Fruit fly (Drosophila melanogaster) whole organism, embryonic: ENCODE results near the gene Hsp60B.

Source experiments
- Ada2b ChIP-seq: fragments of 200-800 bp; sonication (Bioruptor generic); IDR thresholded peaks from 2 replicates; pipeline ENCODE4 v1.3.6; 2022; ENCODE audit warnings: missing biosample characterization, missing genetic modification characterization
- Aef1 ChIP-seq: fragments of 200-800 bp; sonication (Bioruptor generic); IDR thresholded peaks from 3 replicates; pipeline ENCODE4 v1.3.6; 2022; ENCODE audit warnings: missing biosample characterization, missing genetic modification characterization
- CG10147 ChIP-seq: fragments of 200-800 bp; sonication (Bioruptor generic); optimal IDR thresholded peaks from 2 replicates; lab custom pipeline; 2019; ENCODE audit warnings: missing biosample characterization, mild to moderate bottlenecking, missing genetic modification characterization, moderate library complexity
- CG10209 ChIP-seq: fragments of 200-800 bp; sonication (Bioruptor generic); optimal IDR thresholded peaks from 3 replicates; lab custom pipeline; 2017; ENCODE audit warnings: missing biosample characterization, mild to moderate bottlenecking, missing genetic modification characterization, missing genetic modification reagents
- CG10543 ChIP-seq: fragments of 200-800 bp; sonication (Bioruptor generic); optimal IDR thresholded peaks from 3 replicates; lab custom pipeline; 2017; ENCODE audit warnings: missing biosample characterization, mild to moderate bottlenecking, missing genetic modification characterization, moderate library complexity
- CG10565 ChIP-seq: fragments of 200-800 bp; sonication (Bioruptor generic); optimal IDR thresholded peaks from 3 replicates; lab custom pipeline; 2016; ENCODE audit warnings: missing biosample characterization, mild to moderate bottlenecking, missing genetic modification characterization
- CG11398 ChIP-seq: fragments of 200-800 bp; sonication (Bioruptor generic); optimal IDR thresholded peaks from 2 replicates; lab custom pipeline; 2016; ENCODE audit warnings: missing biosample characterization, missing genetic modification characterization
- CG12155 ChIP-seq: fragments of 200-800 bp; sonication (Bioruptor generic); optimal IDR thresholded peaks from 3 replicates; lab custom pipeline; 2016; ENCODE audit warnings: missing biosample characterization, missing genetic modification characterization
- CG13424 ChIP-seq: fragments of 200-800 bp; sonication (Bioruptor generic); optimal IDR thresholded peaks from 2 replicates; lab custom pipeline; 2019; ENCODE audit warnings: missing biosample characterization, mild to moderate bottlenecking, missing genetic modification characterization, moderate library complexity
- CG13775 ChIP-seq: fragments of 200-800 bp; sonication (Bioruptor generic); optimal IDR thresholded peaks from 3 replicates; lab custom pipeline; 2017; ENCODE audit warnings: missing biosample characterization, mild to moderate bottlenecking, missing genetic modification characterization
- CG1602 ChIP-seq: fragments of 200-800 bp; sonication (Bioruptor generic); optimal IDR thresholded peaks from 3 replicates; lab custom pipeline; 2016; ENCODE audit warnings: missing biosample characterization, missing genetic modification characterization
- CG16779 ChIP-seq: fragments of 200-800 bp; sonication (Bioruptor generic); IDR thresholded peaks from 2 replicates; pipeline ENCODE4 v1.3.6; 2022; ENCODE audit warnings: missing biosample characterization, missing genetic modification characterization
- CG16815 ChIP-seq: fragments of 200-800 bp; sonication (Bioruptor generic); optimal IDR thresholded peaks from 3 replicates; lab custom pipeline; 2017; ENCODE audit warnings: missing biosample characterization, mild to moderate bottlenecking, missing genetic modification characterization
- CG17359 ChIP-seq: fragments of 200-800 bp; sonication (Bioruptor generic); optimal IDR thresholded peaks from 3 replicates; lab custom pipeline; 2018; ENCODE audit warnings: missing biosample characterization, mild to moderate bottlenecking, missing genetic modification characterization, moderate library complexity
- CG17568 ChIP-seq: fragments of 200-800 bp; sonication (Bioruptor generic); optimal IDR thresholded peaks from 2 replicates; lab custom pipeline; 2018; ENCODE audit warnings: missing biosample characterization, mild to moderate bottlenecking, missing genetic modification characterization, moderate library complexity
- CG17802 ChIP-seq: fragments of 200-800 bp; sonication (Bioruptor generic); optimal IDR thresholded peaks from 2 replicates; lab custom pipeline; 2018; ENCODE audit warnings: missing biosample characterization, mild to moderate bottlenecking, missing genetic modification characterization, moderate library complexity
- CG1792 ChIP-seq: fragments of 200-800 bp; sonication (Bioruptor generic); optimal IDR thresholded peaks from 2 replicates; lab custom pipeline; 2016; ENCODE audit warnings: missing biosample characterization, missing genetic modification characterization
- CG18262 ChIP-seq: fragments of 200-800 bp; optimal IDR thresholded peaks from 3 replicates; lab custom pipeline; 2019; ENCODE audit warnings: missing biosample characterization, mild to moderate bottlenecking, missing genetic modification characterization, moderate library complexity
- CG31365 ChIP-seq: fragments of 200-800 bp; sonication (Bioruptor generic); optimal IDR thresholded peaks from 2 replicates; lab custom pipeline; 2018; ENCODE audit warnings: missing biosample characterization, mild to moderate bottlenecking, missing genetic modification characterization
- CG33213 ChIP-seq: fragments of 200-800 bp; sonication (Bioruptor generic); optimal IDR thresholded peaks from 3 replicates; lab custom pipeline; 2016; ENCODE audit warnings: missing biosample characterization, missing genetic modification characterization
- CG34422 ChIP-seq: fragments of 200-800 bp; sonication (Bioruptor generic); IDR thresholded peaks from 3 replicates; pipeline ENCODE4 v1.3.6; 2022; ENCODE audit warnings: missing biosample characterization, missing genetic modification characterization
- CG42726 ChIP-seq: fragments of 200-800 bp; sonication (Bioruptor generic); IDR thresholded peaks from 2 replicates; pipeline ENCODE4 v1.3.6; 2022; ENCODE audit warnings: missing biosample characterization, missing genetic modification characterization; ENCODE audit not compliant: partially characterized antibody
- CG4854 ChIP-seq: fragments of 200-800 bp; sonication (Bioruptor generic); optimal IDR thresholded peaks from 2 replicates; lab custom pipeline; 2016; ENCODE audit warnings: missing biosample characterization, missing genetic modification characterization, inconsistent platforms
- CG5953 ChIP-seq: fragments of 200-800 bp; sonication (Bioruptor generic); IDR thresholded peaks from 2 replicates; pipeline ENCODE4 v1.3.6; 2022; ENCODE audit warnings: missing biosample characterization, missing genetic modification characterization
- CG7786 ChIP-seq: fragments of 200-800 bp; sonication (Bioruptor generic); optimal IDR thresholded peaks from 2 replicates; lab custom pipeline; 2016; ENCODE audit warnings: missing biosample characterization, missing genetic modification characterization
- CG8765 ChIP-seq: fragments of 200-800 bp; sonication (Bioruptor generic); IDR thresholded peaks from 2 replicates; pipeline ENCODE4 v1.3.6; 2022; ENCODE audit warnings: missing biosample characterization, missing genetic modification characterization
- Doc3 ChIP-seq: fragments of 200-800 bp; sonication (Bioruptor generic); IDR thresholded peaks from 3 replicates; pipeline ENCODE4 v1.3.6; 2022; ENCODE audit warnings: missing biosample characterization, missing genetic modification characterization; ENCODE audit not compliant: partially characterized antibody
- Max ChIP-seq: fragments of 200-800 bp; sonication (Bioruptor generic); optimal IDR thresholded peaks from 2 replicates; lab custom pipeline; 2016; ENCODE audit warnings: missing biosample characterization, mild to moderate bottlenecking, missing genetic modification characterization
- Optix ChIP-seq: fragments of 200-800 bp; sonication (Bioruptor generic); IDR thresholded peaks from 3 replicates; pipeline ENCODE4 v1.3.6; 2022; ENCODE audit warnings: missing biosample characterization, missing genetic modification characterization
- Six4 ChIP-seq: fragments of 200-800 bp; sonication (Bioruptor generic); optimal IDR thresholded peaks from 2 replicates; lab custom pipeline; 2016; ENCODE audit warnings: missing biosample characterization, missing genetic modification characterization
- Sry-β ChIP-seq: fragments of 200-800 bp; sonication (Bioruptor generic); optimal IDR thresholded peaks from 2 replicates; lab custom pipeline; 2018; ENCODE audit warnings: missing biosample characterization, mild to moderate bottlenecking, missing genetic modification characterization, moderate library complexity
- TFAM ChIP-seq: fragments of 200-800 bp; sonication (Bioruptor generic); optimal IDR thresholded peaks from 2 replicates; lab custom pipeline; 2017; ENCODE audit warnings: missing biosample characterization, missing genetic modification characterization, inconsistent platforms
- Tbp ChIP-seq: fragments of >200 bp; optimal IDR thresholded peaks from 2 replicates; lab custom pipeline; 2018; ENCODE audit warnings: missing biosample characterization, missing genetic modification characterization
- amos ChIP-seq: fragments of 200-800 bp; sonication (Bioruptor generic); IDR thresholded peaks from 2 replicates; pipeline ENCODE4 v1.3.6; 2022; ENCODE audit warnings: missing biosample characterization, missing genetic modification characterization; ENCODE audit not compliant: partially characterized antibody
- ato ChIP-seq: fragments of 200-800 bp; sonication (Bioruptor generic); IDR thresholded peaks from 2 replicates; pipeline ENCODE4 v1.3.6; 2022; ENCODE audit warnings: missing biosample characterization, missing genetic modification characterization; ENCODE audit not compliant: partially characterized antibody
- cad ChIP-seq: fragments of >200 bp; optimal IDR thresholded peaks from 2 replicates; lab custom pipeline; 2017; ENCODE audit warnings: missing biosample characterization, missing genetic modification characterization
- chinmo ChIP-seq: fragments of 200-800 bp; sonication (Bioruptor generic); IDR thresholded peaks from 4 replicates; pipeline ENCODE4 v1.3.6; 2022; ENCODE audit warnings: missing biosample characterization, missing genetic modification characterization; ENCODE audit not compliant: partially characterized antibody
- dmrt99B ChIP-seq: fragments of 200-800 bp; sonication (Bioruptor generic); optimal IDR thresholded peaks from 2 replicates; lab custom pipeline; 2018; ENCODE audit warnings: missing biosample characterization, mild to moderate bottlenecking, missing genetic modification characterization, moderate library complexity
- gcm ChIP-seq: fragments of 200-800 bp; sonication (Bioruptor generic); optimal IDR thresholded peaks from 2 replicates; lab custom pipeline; 2019; ENCODE audit warnings: missing biosample characterization, mild to moderate bottlenecking, missing genetic modification characterization, moderate library complexity
- hbn ChIP-seq: fragments of 200-800 bp; sonication (Bioruptor generic); IDR thresholded peaks from 2 replicates; pipeline ENCODE4 v1.3.6; 2022; ENCODE audit warnings: missing biosample characterization, missing genetic modification characterization; ENCODE audit not compliant: partially characterized antibody
- her ChIP-seq: fragments of 200-800 bp; sonication (Bioruptor generic); optimal IDR thresholded peaks from 2 replicates; lab custom pipeline; 2016; ENCODE audit warnings: missing biosample characterization, missing genetic modification characterization
- inv ChIP-seq: fragments of 200-800 bp; sonication (Bioruptor generic); IDR thresholded peaks from 2 replicates; pipeline ENCODE4 v1.3.6; 2022; ENCODE audit warnings: missing biosample characterization, missing genetic modification characterization; ENCODE audit not compliant: partially characterized antibody
- mam ChIP-seq: fragments of 200-800 bp; sonication (Bioruptor generic); optimal IDR thresholded peaks from 3 replicates; lab custom pipeline; 2016; ENCODE audit warnings: missing biosample characterization, missing genetic modification characterization
- nmo ChIP-seq: fragments of 200-800 bp; sonication (Bioruptor generic); optimal IDR thresholded peaks from 2 replicates; lab custom pipeline; 2018; ENCODE audit warnings: missing biosample characterization, mild to moderate bottlenecking, missing genetic modification characterization, moderate library complexity
- ro ChIP-seq: fragments of 200-800 bp; sonication (Bioruptor generic); IDR thresholded peaks from 2 replicates; pipeline ENCODE4 v1.3.6; 2022; ENCODE audit warnings: missing biosample characterization, missing genetic modification characterization
- sens-2 ChIP-seq: fragments of 200-800 bp; sonication (Bioruptor generic); IDR thresholded peaks from 2 replicates; pipeline ENCODE4 v1.3.6; 2022; ENCODE audit warnings: missing biosample characterization, missing genetic modification characterization
- stc ChIP-seq: fragments of 200-800 bp; sonication (Bioruptor generic); IDR thresholded peaks from 2 replicates; pipeline ENCODE4 v1.3.6; 2022; ENCODE audit warnings: missing biosample characterization, missing genetic modification characterization
- twi ChIP-seq: fragments of 200-800 bp; optimal IDR thresholded peaks from 2 replicates; lab custom pipeline; 2019; ENCODE audit warnings: missing biosample characterization, mild to moderate bottlenecking, missing genetic modification characterization, moderate library complexity
- unc-4 ChIP-seq: fragments of 200-800 bp; sonication (Bioruptor generic); IDR thresholded peaks from 2 replicates; pipeline ENCODE4 v1.3.6; 2022; ENCODE audit warnings: missing biosample characterization, missing genetic modification characterization; ENCODE audit not compliant: partially characterized antibody
- wek ChIP-seq: fragments of 200-800 bp; sonication (Bioruptor generic); optimal IDR thresholded peaks from 3 replicates; lab custom pipeline; 2018; ENCODE audit warnings: missing biosample characterization, mild to moderate bottlenecking, missing genetic modification characterization, moderate library complexity

The Hsp60B gene

dm6 chr2L:718280-718871, 9.8 kb upstream of the Hsp60B start (continued):
- no peak for TF ChIP-seq CG13424 (tag; lab: Kevin White, UChicago)
- no peak for TF ChIP-seq CG31365
- no peak for TF ChIP-seq CG13775
- no peak for TF ChIP-seq CG10147 (GFP tag; lab: Kevin White, UChicago)
- TF ChIP-seq chinmo (GFP tag; lab: Robert Waterston, UW): 0 out of 4 replicates have a peak, but pooled peaks have one; percentile 62
- no peak for TF ChIP-seq ato (GFP tag; lab: Robert Waterston, UW)
- TF ChIP-seq nmo (GFP tag; lab: Kevin White, UChicago): no peak
- TF ChIP-seq CG10565 (GFP tag; lab: Kevin White, UChicago): no peak
- peak; percentile 44 for TF ChIP-seq CG7786 (GFP tag; lab: Kevin White, UChicago)
- TF ChIP-seq mam: peak; percentile 27
- no peak for TF ChIP-seq CG4854 (GFP tag; lab: Kevin White, UChicago)
- TF ChIP-seq CG1792: no peak
- TF ChIP-seq TFAM (GFP tag; lab: Kevin White, UChicago): no peak
- peak; percentile 22; the same call in 1 of the 2 replicates for TF ChIP-seq Ada2b
- TF ChIP-seq amos (GFP tag; lab: Robert Waterston, UW): no peak
- TF ChIP-seq CG17359 (tag; lab: Kevin White, UChicago): no peak
- no peak for TF ChIP-seq CG8765 (GFP tag; lab: Robert Waterston, UW)
- no peak for TF ChIP-seq ro (GFP tag; lab: Robert Waterston, UW)
- no peak for TF ChIP-seq Six4 (GFP tag; lab: Kevin White, UChicago)
- TF ChIP-seq CG18262 (tag; lab: Kevin White, UChicago): no peak
- TF ChIP-seq Optix (GFP tag; lab: Robert Waterston, UW): no peak
- no peak for TF ChIP-seq Tbp (GFP tag; lab: Kevin White, UChicago)
- TF ChIP-seq hbn: no peak
- TF ChIP-seq CG1602 (GFP tag; lab: Kevin White, UChicago): no peak
- peak; percentile 27; the same call in 1 of the 2 replicates for TF ChIP-seq stc (GFP tag; lab: Robert Waterston, UW)
- TF ChIP-seq unc-4 (GFP tag; lab: Robert Waterston, UW): no peak
- TF ChIP-seq sens-2: no peak
- no peak for TF ChIP-seq Aef1 (GFP tag; lab: Robert Waterston, UW)
- no peak for TF ChIP-seq Max
- no peak for TF ChIP-seq cad
- TF ChIP-seq twi (tag; lab: Kevin White, UChicago): no peak
- no peak for TF ChIP-seq her (GFP tag; lab: Kevin White, UChicago)
- TF ChIP-seq CG16779 (GFP tag; lab: Robert Waterston, UW): no peak
- TF ChIP-seq Doc3 (GFP tag; lab: Robert Waterston, UW): no peak
- no peak for TF ChIP-seq CG12155
- TF ChIP-seq Sry-β (GFP tag; lab: Kevin White, UChicago): no peak
- no peak for TF ChIP-seq CG10543 (GFP tag; lab: Kevin White, UChicago)
- no peak for TF ChIP-seq CG5953
- TF ChIP-seq CG17568 (GFP tag; lab: Kevin White, UChicago): no peak
- TF ChIP-seq wek (GFP tag; lab: Kevin White, UChicago): no peak
- TF ChIP-seq CG34422 (GFP tag; lab: Robert Waterston, UW): no peak
- TF ChIP-seq CG17802 (tag; lab: Kevin White, UChicago): no peak
- TF ChIP-seq CG11398 (GFP tag; lab: Kevin White, UChicago): no peak
- TF ChIP-seq dmrt99B (tag; lab: Kevin White, UChicago): no peak
- TF ChIP-seq CG33213: no peak
- TF ChIP-seq CG42726 (GFP tag; lab: Robert Waterston, UW): no peak
- no peak for TF ChIP-seq inv (GFP tag; lab: Robert Waterston, UW)
- TF ChIP-seq gcm (GFP tag; lab: Kevin White, UChicago): no peak
- TF ChIP-seq CG10209 (GFP tag; lab: Kevin White, UChicago): no peak
- TF ChIP-seq CG16815 (GFP tag; lab: Kevin White, UChicago): peak; percentile 16
